Worm (Caenorhabditis elegans): Measurements from ENCODE around the gene D1053.2.

The D1053.2 gene

DNA sequence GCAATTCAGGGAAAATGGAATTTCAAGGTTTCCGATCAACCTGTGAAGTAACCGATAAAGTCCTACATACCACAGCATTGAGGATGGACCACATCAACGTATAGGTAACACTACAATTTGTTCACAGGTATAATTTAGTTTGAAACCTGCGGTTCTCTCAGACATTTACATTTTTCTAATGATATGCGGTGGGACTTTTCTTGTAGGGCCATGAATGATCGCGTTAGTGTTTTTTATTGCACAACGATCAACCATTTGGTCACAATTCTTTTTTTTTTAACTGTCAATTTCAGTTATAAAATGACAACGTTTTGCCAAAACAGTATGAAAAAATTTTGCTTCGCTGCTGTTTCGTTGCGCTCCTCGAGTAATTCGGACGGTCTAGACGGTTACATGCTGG is 31.3 kb upstream of the D1053.2 start, which contains the start of gene C44C10.12:
Gene C44C10.12, plus strand, starts transcription at position 301 of the 400 bp plus-strand sequence.
- no peak for TF ChIP-seq sox-2 (GFP tag; IDR thresholded peaks at IDR 0.05)
- TF ChIP-seq ceh-45 (GFP tag; IDR thresholded peaks at IDR 0.05): no peak
- no peak for TF ChIP-seq ceh-30 (tag; optimal IDR thresholded peaks at IDR 0.05)
- TF ChIP-seq zip-5 (tag; optimal IDR thresholded peaks at IDR 0.05): no peak
- no peak for TF ChIP-seq odd-2 (tag; optimal IDR thresholded peaks at IDR 0.05)
- no peak for TF ChIP-seq rnt-1 (tag; optimal IDR thresholded peaks at IDR 0.05)
- no peak for TF ChIP-seq pha-4 (tag; optimal IDR thresholded peaks at IDR 0.05)
- no peak for TF ChIP-seq mec-3 (tag; optimal IDR thresholded peaks at IDR 0.05; ENCODE audit: borderline replicate concordance)
- TF ChIP-seq fkh-10 (GFP tag; optimal IDR thresholded peaks at IDR 0.05): no peak
- no peak for TF ChIP-seq sox-4 (tag; optimal IDR thresholded peaks at IDR 0.05)
- TF ChIP-seq lin-11 (tag; optimal IDR thresholded peaks at IDR 0.05): no peak
- TF ChIP-seq syd-9 (tag; optimal IDR thresholded peaks at IDR 0.05): no peak
- TF ChIP-seq eyg-1 (tag; optimal IDR thresholded peaks at IDR 0.05): no peak
- no peak for TF ChIP-seq nhr-232 (tag; optimal IDR thresholded peaks at IDR 0.05)

DNA sequence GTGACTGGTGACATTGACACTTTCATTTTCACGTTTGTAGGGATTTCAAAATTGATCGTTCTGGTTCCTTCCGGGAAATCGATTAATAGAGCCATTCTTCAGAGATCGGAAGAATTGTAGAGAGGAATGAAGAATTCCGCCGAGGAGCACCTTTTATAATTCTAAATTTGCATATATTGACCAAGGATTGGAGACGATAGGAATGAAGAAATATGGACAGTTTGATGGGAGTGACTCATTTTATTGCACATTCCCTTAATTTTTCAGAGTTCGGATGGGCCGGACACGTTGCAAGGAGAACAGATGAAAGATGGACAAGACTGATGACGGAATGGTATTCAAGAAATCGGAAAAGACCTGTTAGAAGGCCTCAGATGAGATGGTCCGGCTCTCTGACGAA is 27.7 kb upstream of the D1053.2 start, which contains the start of gene C44C10.15:
Gene C44C10.15, minus strand, starts transcription at position 101 of the 400 bp plus-strand sequence.
- TF ChIP-seq elt-4 (tag; optimal IDR thresholded peaks at IDR 0.05) (no peak), ceh-24 (tag; optimal IDR thresholded peaks at IDR 0.05) (no peak), ceh-30 (tag; optimal IDR thresholded peaks at IDR 0.05) (no peak), hlh-13 (GFP tag; optimal IDR thresholded peaks at IDR 0.05) (no peak), pha-2 (tag; optimal IDR thresholded peaks at IDR 0.05) (no peak), syd-9 (tag; optimal IDR thresholded peaks at IDR 0.05) (no peak)

DNA sequence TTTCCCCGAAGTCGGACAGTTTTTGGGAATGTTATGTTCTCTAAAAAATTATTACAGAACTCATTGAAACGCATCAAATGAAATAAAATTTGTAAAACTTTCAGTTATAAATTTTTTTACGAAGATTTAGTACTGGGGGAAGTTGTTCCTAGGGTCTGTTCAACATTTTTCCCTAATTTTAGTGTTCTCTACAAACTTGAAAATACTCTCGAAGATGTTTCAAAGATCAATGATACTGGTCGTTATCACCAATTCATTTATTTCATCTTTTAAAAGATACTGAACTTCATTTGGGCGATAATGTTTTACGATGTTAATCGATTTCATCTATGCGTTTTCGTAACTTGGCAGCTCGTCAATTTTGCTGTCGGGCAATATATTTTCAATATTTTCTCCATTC is 25.7 kb upstream of the D1053.2 start, which contains the start of gene C44C10.3:
Gene C44C10.3, plus strand, starts transcription at position 301 of the 400 bp plus-strand sequence.
- TF ChIP-seq ceh-34 (tag; optimal IDR thresholded peaks at IDR 0.05) (no peak), tbx-7 (tag; optimal IDR thresholded peaks at IDR 0.05) (no peak), tbx-2 (tag; optimal IDR thresholded peaks at IDR 0.05) (no peak), unc-86 (tag; optimal IDR thresholded peaks at IDR 0.05) (no peak), fkh-6 (tag; optimal IDR thresholded peaks at IDR 0.05) (no peak), eyg-1 (tag; optimal IDR thresholded peaks at IDR 0.05) (no peak)

DNA sequence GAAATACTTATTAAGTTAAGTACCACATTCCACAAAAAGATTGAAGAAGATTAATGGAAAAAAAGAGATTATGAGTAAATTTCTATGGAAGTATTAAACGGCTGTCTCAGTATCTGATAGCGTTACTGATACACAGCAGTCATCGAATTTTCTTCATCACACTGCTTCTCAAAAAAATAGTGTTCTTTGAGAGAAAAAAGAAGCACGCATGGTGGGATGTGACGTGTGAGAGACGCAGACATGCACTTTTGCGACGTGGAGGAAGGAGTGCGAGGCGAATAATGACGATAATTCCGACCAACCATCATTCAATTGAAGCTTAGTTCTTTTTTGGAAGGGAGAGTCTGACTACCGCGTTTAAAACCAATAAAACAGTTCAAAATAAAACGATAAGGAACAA is 17.7 kb upstream of the D1053.2 start, which contains the start of gene C44C10.11:
Gene C44C10.11, minus strand, starts transcription at position 115 of the 400 bp plus-strand sequence.
- no peak for TF ChIP-seq ceh-45 (GFP tag; IDR thresholded peaks at IDR 0.05)
- peak; percentile 11 for TF ChIP-seq unc-42 (tag; optimal IDR thresholded peaks at IDR 0.05)

DNA sequence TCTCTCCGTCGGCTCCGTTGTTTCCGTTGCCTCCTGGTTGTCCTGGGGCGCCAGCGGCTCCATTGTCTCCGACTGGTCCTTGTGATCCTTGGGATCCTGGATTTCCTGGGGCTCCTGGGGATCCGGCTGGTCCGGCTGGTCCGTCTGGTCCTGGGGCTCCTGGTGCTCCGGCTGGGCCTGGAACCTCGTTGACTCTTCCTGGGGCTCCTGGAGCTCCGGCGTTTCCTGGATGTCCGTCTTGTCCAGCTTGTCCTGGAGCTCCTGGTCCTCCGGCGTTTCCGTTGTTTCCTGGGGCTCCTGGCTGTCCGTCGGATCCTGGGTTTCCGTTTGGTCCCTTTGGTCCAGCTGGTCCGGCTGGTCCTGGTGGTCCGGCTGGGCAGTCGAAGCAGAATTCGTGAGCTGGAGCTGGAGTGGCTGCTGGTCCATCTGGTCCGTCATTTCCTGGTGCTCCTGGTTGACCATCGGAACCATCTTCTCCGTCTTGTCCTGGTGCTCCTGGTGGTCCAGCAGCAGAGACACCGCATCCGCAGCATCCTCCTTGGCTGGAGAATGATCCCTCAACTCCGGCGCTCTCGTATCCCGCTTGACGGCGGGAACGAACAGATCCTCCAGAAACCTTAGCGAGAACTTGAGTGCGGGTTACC is 16.4 kb upstream of the D1053.2 start:
- TF ChIP-seq elt-4 (tag; optimal IDR thresholded peaks at IDR 0.05) (peak; percentile 69), ceh-30 (tag; optimal IDR thresholded peaks at IDR 0.05) (no peak), ceh-45 (GFP tag; IDR thresholded peaks at IDR 0.05) (0 out of 2 replicates have a peak, but pooled peaks have one; percentile 14), pqm-1 (tag; optimal IDR thresholded peaks at IDR 0.05) (no peak), pag-3 (tag; optimal IDR thresholded peaks at IDR 0.05; ENCODE audit: borderline replicate concordance) (no peak)

DNA sequence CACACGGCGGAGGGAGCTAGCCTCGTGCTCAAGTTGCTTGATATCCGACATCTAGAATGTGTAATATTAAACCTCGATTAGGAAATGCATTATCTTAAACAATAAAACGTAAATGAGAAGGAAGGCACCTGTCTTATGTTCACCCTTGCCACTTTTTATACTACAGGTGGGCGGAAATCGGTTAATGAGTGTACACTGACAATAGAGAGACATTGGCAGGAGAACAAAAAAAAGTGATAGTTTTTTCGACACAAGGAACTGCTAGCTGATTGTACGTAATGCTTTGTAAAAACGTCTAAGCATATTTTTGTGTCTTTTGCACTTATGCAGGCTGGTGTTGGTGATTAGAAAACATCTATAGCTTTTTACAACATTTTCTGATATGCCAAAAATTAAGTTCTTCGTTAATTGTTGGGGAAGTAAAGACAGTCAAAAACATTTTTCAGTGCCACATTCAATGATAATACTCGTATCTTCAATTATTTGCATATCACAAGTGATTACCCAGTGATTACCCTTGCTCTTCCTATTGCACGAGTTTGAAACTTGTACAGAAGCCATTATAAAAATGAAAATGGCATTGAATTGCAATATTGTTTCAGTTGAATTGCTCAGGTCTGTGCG is 15.6 kb upstream of the D1053.2 start, which contains the start of gene col-180:
Gene col-180, minus strand, starts transcription at position 51 of the 624 bp plus-strand sequence.
- TF ChIP-seq ceh-18 (tag; optimal IDR thresholded peaks at IDR 0.05) (no peak), ceh-24 (tag; optimal IDR thresholded peaks at IDR 0.05) (no peak), eyg-1 (tag; optimal IDR thresholded peaks at IDR 0.05) (no peak), T23F11.4 (GFP tag; optimal IDR thresholded peaks at IDR 0.05) (no peak), gmeb-2 (tag; optimal IDR thresholded peaks at IDR 0.05) (no peak), fkh-10 (GFP tag; optimal IDR thresholded peaks at IDR 0.05) (no peak), hlh-30 (tag; optimal IDR thresholded peaks at IDR 0.05; ENCODE audit: insufficient read depth) (no peak), dmd-4 (tag; optimal IDR thresholded peaks at IDR 0.05; ENCODE audit: borderline replicate concordance) (no peak), fax-1 (tag; optimal IDR thresholded peaks at IDR 0.05) (no peak), ceh-14 (tag; optimal IDR thresholded peaks at IDR 0.05) (no peak)
